Fruit fly (Drosophila melanogaster): ENCODE measurements around the gene SNF4Agamma.

The SNF4Agamma gene

DNA sequence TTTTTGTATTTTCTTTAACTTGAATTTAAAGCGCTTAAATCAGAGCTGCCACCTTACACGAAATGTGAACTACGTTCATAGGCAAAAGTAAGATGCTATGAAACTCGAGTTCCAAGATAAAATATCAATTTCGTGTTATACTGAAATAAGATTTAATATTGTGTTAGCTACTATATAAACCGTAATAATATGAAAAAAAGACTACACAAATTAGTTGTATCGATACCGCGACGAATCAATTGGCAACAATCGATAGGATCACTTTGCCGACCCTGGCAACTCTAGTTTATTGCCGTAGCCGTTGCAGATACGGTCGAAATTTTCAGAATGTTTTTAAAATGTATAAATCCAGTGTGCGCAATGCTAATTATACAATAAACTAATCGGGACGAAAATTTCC lies at the start of gene SNF4Agamma:
SNF4Agamma (plus strand) TSS at position 282 of the 400 bp plus-strand sequence.
- TF ChIP-seq psq (optimal IDR thresholded peaks at IDR 0.05) (no peak), Dll (optimal IDR thresholded peaks at IDR 0.05) (no peak)

DNA sequence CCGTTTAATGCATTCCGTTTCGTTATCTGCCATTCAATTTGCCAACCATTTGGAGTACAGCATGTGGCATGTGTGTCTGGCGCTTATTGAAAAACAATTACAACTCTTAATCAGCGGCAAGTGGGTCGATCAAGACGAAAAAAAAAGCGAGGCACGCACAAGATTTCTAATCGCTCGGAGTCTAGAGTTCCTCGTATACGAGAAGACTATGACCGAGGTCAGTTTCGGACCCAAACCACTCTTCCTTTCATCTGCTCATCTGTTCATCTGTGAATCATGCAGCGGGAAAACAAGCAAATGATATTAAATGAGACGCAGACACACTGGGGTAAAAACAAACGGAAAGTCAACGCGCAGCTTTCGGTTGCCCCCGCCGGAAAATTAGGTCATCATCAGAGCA lies 49.0 kb upstream of the SNF4Agamma start:
- no peak for TF ChIP-seq CG8478 (optimal IDR thresholded peaks at IDR 0.05)
- TF ChIP-seq EcR (GFP tag; optimal IDR thresholded peaks at IDR 0.05), result no peak
- TF ChIP-seq psq (optimal IDR thresholded peaks at IDR 0.05), result no peak
- TF ChIP-seq usp (GFP tag; optimal IDR thresholded peaks at IDR 0.05), result no peak
- TF ChIP-seq Dll (optimal IDR thresholded peaks at IDR 0.05), result no peak
- TF ChIP-seq pan (optimal IDR thresholded peaks at IDR 0.05), result no peak

DNA sequence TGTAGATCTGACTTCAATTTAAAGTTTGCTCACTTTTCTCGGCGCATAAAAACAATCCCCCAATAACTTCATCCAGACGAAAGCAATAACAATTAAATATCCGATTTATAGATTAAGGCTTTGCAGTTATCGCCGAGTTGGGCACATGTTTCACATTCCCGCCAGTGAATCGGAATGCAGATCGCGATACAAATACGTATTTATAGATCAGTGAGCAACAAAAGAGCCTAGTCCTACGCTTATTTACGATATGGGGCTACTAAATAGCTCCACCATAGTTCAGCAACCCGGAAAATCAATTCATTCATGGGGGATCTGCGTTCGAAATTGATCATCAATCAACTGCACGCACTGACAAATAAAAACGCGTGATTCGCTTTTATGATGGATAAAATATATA lies 48.5 kb upstream of the SNF4Agamma start:
- TF ChIP-seq EcR (GFP tag; optimal IDR thresholded peaks at IDR 0.05) (no peak), usp (GFP tag; optimal IDR thresholded peaks at IDR 0.05) (no peak), pan (optimal IDR thresholded peaks at IDR 0.05) (no peak)

DNA sequence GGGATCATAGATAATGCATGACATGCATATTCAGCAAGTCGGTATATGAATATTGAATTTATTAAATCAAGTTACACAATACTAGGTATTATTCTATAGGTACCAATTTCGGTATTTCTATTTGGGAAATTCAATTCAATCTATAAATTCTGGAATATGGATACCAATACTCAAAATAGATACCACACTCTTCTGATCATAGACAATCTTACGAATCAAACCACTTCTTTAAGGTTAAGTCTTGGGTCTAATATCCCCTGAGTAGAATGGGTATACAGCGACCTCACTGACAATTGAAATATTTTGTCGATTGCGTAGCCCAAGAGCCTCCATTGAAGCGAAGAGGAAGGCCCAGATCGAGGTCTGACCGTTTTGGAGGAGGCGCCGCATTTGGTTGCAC lies 47.7 kb upstream of the SNF4Agamma start:
- no peak for TF ChIP-seq pan (optimal IDR thresholded peaks at IDR 0.05)
- TF ChIP-seq usp (GFP tag; optimal IDR thresholded peaks at IDR 0.05), result no peak
- TF ChIP-seq EcR (GFP tag; optimal IDR thresholded peaks at IDR 0.05), result no peak
- TF ChIP-seq psq (optimal IDR thresholded peaks at IDR 0.05), result no peak
- TF ChIP-seq Dll (optimal IDR thresholded peaks at IDR 0.05), result no peak

DNA sequence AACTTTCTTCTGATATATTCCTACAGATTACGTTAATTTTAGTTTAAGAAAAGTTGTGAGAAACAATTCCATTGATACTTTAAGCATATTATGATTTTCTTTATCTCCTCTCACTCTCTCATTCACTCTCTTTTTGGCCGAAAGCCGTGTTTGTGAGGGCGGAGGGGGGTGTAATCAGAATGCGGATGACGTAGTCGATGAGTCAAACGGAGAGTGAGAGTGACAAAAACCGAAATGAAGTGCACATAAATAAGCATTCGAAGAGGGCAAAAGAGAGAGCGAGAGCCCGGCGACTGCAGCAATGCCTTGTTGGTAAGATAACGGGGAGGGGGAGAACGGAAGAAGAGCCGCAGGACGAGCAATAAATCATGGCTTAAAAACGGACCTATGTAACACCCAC lies 46.2 kb upstream of the SNF4Agamma start:
- TF ChIP-seq psq (optimal IDR thresholded peaks at IDR 0.05) (no peak), CG8478 (optimal IDR thresholded peaks at IDR 0.05) (no peak), EcR (GFP tag; optimal IDR thresholded peaks at IDR 0.05) (no peak), Dll (optimal IDR thresholded peaks at IDR 0.05) (no peak), usp (GFP tag; optimal IDR thresholded peaks at IDR 0.05) (no peak), pan (optimal IDR thresholded peaks at IDR 0.05) (no peak)

DNA sequence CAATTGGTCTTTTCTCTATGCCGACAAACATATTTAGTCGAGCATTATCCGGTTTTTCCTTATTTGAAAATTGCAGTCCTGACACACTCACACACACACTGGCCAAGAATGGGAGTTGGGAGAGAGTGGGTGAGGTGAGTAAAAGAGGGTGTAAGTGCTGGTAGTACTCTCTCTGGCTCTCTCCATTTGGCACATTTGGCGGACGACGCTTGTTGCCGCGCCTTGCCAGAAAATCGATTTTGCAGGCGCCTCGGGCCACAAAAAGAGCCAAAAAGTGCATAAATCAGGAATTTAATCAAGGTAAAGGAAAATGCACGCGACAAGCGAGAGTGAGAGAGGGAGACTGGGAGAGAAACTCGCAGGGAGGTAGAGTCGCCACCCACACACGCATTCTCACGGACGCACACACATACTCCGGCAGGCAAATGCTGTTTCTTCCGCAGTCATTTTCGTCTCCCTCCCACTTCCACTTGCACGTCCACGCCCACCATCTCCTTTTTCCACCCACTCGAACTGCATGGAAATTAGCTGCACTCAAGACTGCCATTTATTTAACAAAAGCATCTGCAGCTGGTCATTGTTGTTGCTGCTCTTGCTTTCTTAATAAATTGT lies 43.9 kb upstream of the SNF4Agamma start:
- TF ChIP-seq EcR (GFP tag; optimal IDR thresholded peaks at IDR 0.05), result no peak
- no peak for TF ChIP-seq pan (optimal IDR thresholded peaks at IDR 0.05)
- no peak for TF ChIP-seq Dll (optimal IDR thresholded peaks at IDR 0.05)
- TF ChIP-seq CG8478 (optimal IDR thresholded peaks at IDR 0.05), result no peak
- no peak for TF ChIP-seq usp (GFP tag; optimal IDR thresholded peaks at IDR 0.05)
- no peak for TF ChIP-seq psq (optimal IDR thresholded peaks at IDR 0.05)

DNA sequence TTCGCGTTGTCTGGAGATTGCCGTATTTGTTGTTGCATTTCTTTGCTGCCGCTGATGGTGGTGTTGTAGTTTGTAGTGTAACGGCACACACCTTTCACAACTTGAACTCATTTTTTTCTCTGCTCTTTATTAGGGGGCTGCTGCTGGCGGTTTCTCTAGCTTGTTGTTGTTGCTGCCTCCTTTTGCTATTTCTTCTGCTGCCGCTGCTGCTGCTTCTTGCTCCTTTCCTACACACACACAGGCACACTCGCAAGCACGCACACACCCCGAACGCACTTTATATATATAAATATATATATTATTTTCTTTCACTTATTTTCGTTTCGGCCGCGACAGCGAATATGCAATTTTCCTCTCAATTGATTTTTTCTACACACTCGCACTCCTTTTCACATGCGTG lies 43.4 kb upstream of the SNF4Agamma start:
- no peak for TF ChIP-seq CG8478 (optimal IDR thresholded peaks at IDR 0.05)
- TF ChIP-seq psq (optimal IDR thresholded peaks at IDR 0.05), result no peak
- no peak for TF ChIP-seq pan (optimal IDR thresholded peaks at IDR 0.05)
- TF ChIP-seq EcR (GFP tag; optimal IDR thresholded peaks at IDR 0.05), result no peak
- no peak for TF ChIP-seq Dll (optimal IDR thresholded peaks at IDR 0.05)
- TF ChIP-seq usp (GFP tag; optimal IDR thresholded peaks at IDR 0.05), result no peak

DNA sequence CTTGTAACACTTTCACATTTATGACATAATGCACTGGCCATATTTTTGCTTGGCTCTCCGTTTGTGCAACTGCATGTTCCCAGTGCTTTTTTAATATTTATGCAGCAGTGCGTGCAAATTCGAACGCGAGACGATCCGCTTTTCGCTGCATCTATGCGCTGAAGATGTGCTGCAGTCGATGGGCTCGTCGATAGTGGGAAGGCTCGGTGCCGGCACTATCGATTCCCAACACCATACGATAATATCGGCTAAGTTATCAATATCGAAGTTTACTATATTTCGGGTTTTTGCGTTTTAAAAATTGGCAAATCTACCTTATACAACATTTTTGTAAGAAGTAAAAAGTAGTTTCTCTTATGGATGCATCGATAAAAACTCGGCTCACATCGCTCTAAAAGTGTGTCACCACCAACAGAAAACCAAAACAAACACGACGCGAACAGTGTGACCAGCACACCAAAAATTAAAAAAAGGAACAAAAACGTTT lies 42.9 kb upstream of the SNF4Agamma start, which contains the start of gene RhoGAP93B:
RhoGAP93B (minus strand) TSS at position 197 of the 487 bp plus-strand sequence.
- no peak for TF ChIP-seq usp (GFP tag; optimal IDR thresholded peaks at IDR 0.05)
- TF ChIP-seq CG8478 (optimal IDR thresholded peaks at IDR 0.05), result no peak
- no peak for TF ChIP-seq EcR (GFP tag; optimal IDR thresholded peaks at IDR 0.05)
- no peak for TF ChIP-seq Dll (optimal IDR thresholded peaks at IDR 0.05)
- no peak for TF ChIP-seq psq (optimal IDR thresholded peaks at IDR 0.05)
- no peak for TF ChIP-seq pan (optimal IDR thresholded peaks at IDR 0.05)

DNA sequence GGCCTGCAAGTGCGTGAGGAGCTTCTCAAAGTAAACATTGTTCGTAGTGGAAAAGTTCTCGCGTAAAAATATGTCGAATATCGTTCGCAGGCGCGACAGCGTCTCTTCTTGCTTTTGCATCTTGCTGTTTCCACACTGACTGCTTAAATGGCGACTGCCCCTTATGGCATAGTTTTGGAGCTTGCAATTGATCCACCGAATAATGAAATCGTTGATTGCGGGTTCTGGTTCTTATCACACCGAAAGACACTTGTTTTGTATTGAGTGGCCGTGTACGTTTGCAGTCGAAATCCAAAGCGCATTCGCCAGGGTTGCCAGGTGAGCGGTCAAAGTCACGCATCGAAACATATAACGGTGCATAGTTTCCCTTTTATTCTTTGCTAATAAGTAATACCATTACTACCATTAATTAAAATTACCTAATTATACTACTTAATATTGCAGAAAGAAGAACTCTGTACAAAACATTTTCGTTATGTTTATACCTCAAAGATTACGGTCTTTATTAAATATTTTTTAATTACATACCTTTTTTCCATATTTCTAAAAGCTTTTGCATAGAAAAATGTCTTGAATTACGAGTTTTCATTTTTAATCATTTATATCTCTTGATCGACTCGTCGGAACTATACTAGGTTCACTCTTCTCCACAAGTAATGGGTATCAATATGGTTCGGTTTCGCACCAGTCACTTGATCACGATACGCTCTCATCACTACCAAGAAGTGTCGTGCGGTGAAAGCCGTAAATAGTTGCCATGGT lies 38.9 kb upstream of the SNF4Agamma start, which contains the start of the genes CG7044 and Tbc1d22:
CG7044 (minus strand) TSS at position 266 of the 762 bp plus-strand sequence.
Tbc1d22 (plus strand) TSS at position 747 of the 762 bp plus-strand sequence.
- TF ChIP-seq pan (optimal IDR thresholded peaks at IDR 0.05) (peak; percentile 89), usp (GFP tag; optimal IDR thresholded peaks at IDR 0.05) (no peak)

DNA sequence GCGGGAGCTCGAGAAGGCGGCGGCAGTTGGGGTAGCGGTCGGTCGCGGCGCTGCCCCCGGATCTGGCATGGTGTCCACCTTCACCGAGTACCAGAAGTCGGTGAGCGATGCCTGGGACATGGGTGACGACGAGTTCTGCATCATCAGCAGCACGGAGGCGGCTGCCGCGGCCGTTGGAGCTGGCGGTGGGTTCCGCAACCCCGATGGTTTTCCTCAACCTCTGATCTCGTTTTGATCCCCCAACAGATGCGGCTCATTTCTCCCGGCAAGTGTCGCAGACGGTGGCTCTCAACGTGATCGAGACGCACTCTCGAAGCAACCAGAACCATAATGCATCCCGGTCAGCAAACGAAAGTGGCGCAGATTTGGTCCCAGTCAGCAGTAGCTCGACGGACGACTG lies 38.1 kb upstream of the SNF4Agamma start:
- TF ChIP-seq pan (optimal IDR thresholded peaks at IDR 0.05), result no peak
- no peak for TF ChIP-seq psq (optimal IDR thresholded peaks at IDR 0.05)
- no peak for TF ChIP-seq usp (GFP tag; optimal IDR thresholded peaks at IDR 0.05)
- no peak for TF ChIP-seq CG8478 (optimal IDR thresholded peaks at IDR 0.05)
- no peak for TF ChIP-seq EcR (GFP tag; optimal IDR thresholded peaks at IDR 0.05)
- TF ChIP-seq Dll (optimal IDR thresholded peaks at IDR 0.05), result no peak

DNA sequence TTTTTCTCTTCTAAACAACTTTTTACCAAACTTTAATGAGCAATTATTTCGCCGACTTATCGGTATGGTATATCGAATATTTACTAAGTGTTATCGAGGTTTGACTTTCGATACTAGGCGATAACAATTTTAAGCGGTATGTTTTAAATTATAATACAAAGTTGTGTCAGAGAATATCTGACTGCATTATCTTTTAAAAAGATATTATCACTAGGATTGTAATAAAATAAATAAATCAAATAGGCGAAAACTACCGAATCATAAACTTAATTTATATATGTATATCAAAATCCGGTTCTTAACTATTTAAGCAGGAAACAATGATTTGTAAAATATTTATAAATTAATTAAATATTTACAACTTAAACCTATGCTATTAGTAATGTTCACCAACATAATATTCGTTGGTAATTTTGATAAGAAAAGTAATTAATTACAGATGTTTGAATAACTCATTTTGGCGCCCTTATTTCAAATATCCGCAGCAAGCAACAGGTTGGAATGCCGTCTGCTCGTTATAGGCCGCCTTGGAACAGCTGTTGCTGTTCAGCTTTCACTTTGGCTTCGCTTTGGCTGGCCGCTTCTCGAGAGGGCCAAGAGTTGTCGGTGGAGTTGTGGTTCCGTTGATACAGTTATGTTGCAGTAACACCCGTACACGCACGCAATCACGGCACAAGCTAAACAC lies 32.5 kb upstream of the SNF4Agamma start, which contains the start of the genes Sec15 and rtet:
Sec15 (minus strand) TSS at position 66 of the 685 bp plus-strand sequence.
rtet (plus strand) TSS at position 540 of the 685 bp plus-strand sequence.
- TF ChIP-seq psq (optimal IDR thresholded peaks at IDR 0.05) (no peak), pan (optimal IDR thresholded peaks at IDR 0.05) (no peak), usp (GFP tag; optimal IDR thresholded peaks at IDR 0.05) (no peak), Dll (optimal IDR thresholded peaks at IDR 0.05) (no peak), CG8478 (optimal IDR thresholded peaks at IDR 0.05) (no peak), EcR (GFP tag; optimal IDR thresholded peaks at IDR 0.05) (no peak)

DNA sequence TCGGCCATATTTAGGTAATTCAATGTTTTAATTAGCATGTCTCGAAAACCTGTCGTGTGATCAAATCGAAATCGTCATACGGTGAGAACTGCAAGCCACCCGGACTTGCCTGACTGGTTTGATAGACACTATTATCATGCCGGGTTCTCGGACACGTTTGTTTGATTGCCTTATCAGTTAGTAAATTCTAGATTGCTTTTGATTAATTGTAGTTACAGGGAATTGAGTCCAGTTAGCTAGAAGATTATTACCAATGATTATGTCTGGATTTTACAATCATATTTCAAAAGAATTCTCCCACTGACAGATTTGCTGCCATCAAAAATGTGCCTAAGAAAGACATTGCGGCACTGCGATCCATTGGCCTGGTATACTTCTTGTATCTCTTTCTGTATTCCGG lies 30.8 kb upstream of the SNF4Agamma start:
- TF ChIP-seq psq (optimal IDR thresholded peaks at IDR 0.05) (no peak), Dll (optimal IDR thresholded peaks at IDR 0.05) (no peak), usp (GFP tag; optimal IDR thresholded peaks at IDR 0.05) (no peak), EcR (GFP tag; optimal IDR thresholded peaks at IDR 0.05) (no peak), CG8478 (optimal IDR thresholded peaks at IDR 0.05) (no peak), pan (optimal IDR thresholded peaks at IDR 0.05) (no peak)

Data from whole organism.